Fruit fly (Drosophila melanogaster) whole organism, embryonic: ENCODE results near the gene beta4GalNAcTB.

Experiments
- Atf-2 ChIP-seq: fragments of 200-800 bp; sonication (Bioruptor generic); optimal IDR thresholded peaks from 2 replicates; lab custom pipeline; 2016; ENCODE audit warnings: missing biosample characterization, missing genetic modification characterization
- CG10274 ChIP-seq: fragments of 200-800 bp; sonication (Bioruptor generic); optimal IDR thresholded peaks from 3 replicates; lab custom pipeline; 2017; ENCODE audit warnings: missing biosample characterization, mild to moderate bottlenecking, missing genetic modification characterization
- CG10543 ChIP-seq: fragments of 200-800 bp; sonication (Bioruptor generic); optimal IDR thresholded peaks from 3 replicates; lab custom pipeline; 2017; ENCODE audit warnings: missing biosample characterization, mild to moderate bottlenecking, missing genetic modification characterization, moderate library complexity
- CG10979 ChIP-seq: fragments of 200-800 bp; sonication (Bioruptor generic); optimal IDR thresholded peaks from 2 replicates; lab custom pipeline; 2018; ENCODE audit warnings: missing biosample characterization, mild to moderate bottlenecking, missing genetic modification characterization, moderate library complexity
- CG12155 ChIP-seq: fragments of 200-800 bp; sonication (Bioruptor generic); optimal IDR thresholded peaks from 3 replicates; lab custom pipeline; 2016; ENCODE audit warnings: missing biosample characterization, missing genetic modification characterization
- CG13424 ChIP-seq: fragments of 200-800 bp; sonication (Bioruptor generic); optimal IDR thresholded peaks from 2 replicates; lab custom pipeline; 2019; ENCODE audit warnings: missing biosample characterization, mild to moderate bottlenecking, missing genetic modification characterization, moderate library complexity
- CG15073 ChIP-seq: fragments of 200-800 bp; sonication (Bioruptor generic); optimal IDR thresholded peaks from 2 replicates; lab custom pipeline; 2016; ENCODE audit warnings: missing biosample characterization, missing genetic modification characterization
- CG15514 ChIP-seq: fragments of 200-800 bp; sonication (Bioruptor generic); optimal IDR thresholded peaks from 3 replicates; lab custom pipeline; 2017; ENCODE audit warnings: missing biosample characterization, missing genetic modification characterization, mild to moderate bottlenecking, moderate library complexity, missing genetic modification reagents
- CG16813 ChIP-seq: fragments of 200-800 bp; sonication (Bioruptor generic); IDR thresholded peaks from 3 replicates; pipeline ENCODE4 v1.3.6; 2022; ENCODE audit warnings: missing biosample characterization, missing genetic modification characterization; ENCODE audit not compliant: partially characterized antibody
- CG1792 ChIP-seq: fragments of 200-800 bp; sonication (Bioruptor generic); optimal IDR thresholded peaks from 2 replicates; lab custom pipeline; 2016; ENCODE audit warnings: missing biosample characterization, missing genetic modification characterization
- CG2889 ChIP-seq: fragments of 200-800 bp; sonication (Bioruptor generic); IDR thresholded peaks from 3 replicates; pipeline ENCODE4 v1.3.6; 2022; ENCODE audit warnings: missing biosample characterization, missing genetic modification characterization
- CG32772 ChIP-seq: fragments of 200-800 bp; sonication (Bioruptor generic); IDR thresholded peaks from 2 replicates; pipeline ENCODE4 v1.3.6; 2022; ENCODE audit warnings: missing biosample characterization, missing genetic modification characterization
- CG34376 ChIP-seq: fragments of 200-800 bp; sonication (Bioruptor generic); optimal IDR thresholded peaks from 2 replicates; lab custom pipeline; 2018; ENCODE audit warnings: missing biosample characterization, mild to moderate bottlenecking, missing genetic modification characterization
- CG34422 ChIP-seq: fragments of 200-800 bp; sonication (Bioruptor generic); IDR thresholded peaks from 3 replicates; pipeline ENCODE4 v1.3.6; 2022; ENCODE audit warnings: missing biosample characterization, missing genetic modification characterization
- CG6272 ChIP-seq: fragments of 200-800 bp; sonication (Bioruptor generic); IDR thresholded peaks from 2 replicates; pipeline ENCODE4 v1.3.6; 2022; ENCODE audit warnings: missing biosample characterization, missing genetic modification characterization
- CG6791 ChIP-seq: fragments of 200-800 bp; sonication (Bioruptor generic); IDR thresholded peaks from 3 replicates; pipeline ENCODE4 v1.3.6; 2022; ENCODE audit warnings: missing biosample characterization, missing genetic modification characterization; ENCODE audit not compliant: partially characterized antibody
- CG9609 ChIP-seq: fragments of 200-800 bp; sonication (Bioruptor generic); optimal IDR thresholded peaks from 3 replicates; lab custom pipeline; 2016; ENCODE audit warnings: missing biosample characterization, missing genetic modification characterization
- CG9797 ChIP-seq: fragments of 200-800 bp; sonication (Bioruptor generic); optimal IDR thresholded peaks from 3 replicates; lab custom pipeline; 2018; ENCODE audit warnings: missing biosample characterization, mild to moderate bottlenecking, missing genetic modification characterization
- Dll ChIP-seq: fragments of 200-800 bp; sonication (Bioruptor generic); IDR thresholded peaks from 4 replicates; pipeline ENCODE4 v1.3.6; 2022; ENCODE audit warnings: missing biosample characterization, missing genetic modification characterization; ENCODE audit not compliant: partially characterized antibody
- Dref ChIP-seq: fragments of 200-800 bp; sonication (Bioruptor generic); IDR thresholded peaks from 2 replicates; pipeline ENCODE4 v1.3.6; 2022; ENCODE audit warnings: missing biosample characterization, missing genetic modification characterization
- E2f2 ChIP-seq: fragments of 200-800 bp; sonication (Bioruptor generic); IDR thresholded peaks from 2 replicates; pipeline ENCODE4 v1.3.6; 2022; ENCODE audit warnings: missing biosample characterization, missing genetic modification characterization
- Fer2 ChIP-seq: fragments of 200-800 bp; sonication (Bioruptor generic); optimal IDR thresholded peaks from 2 replicates; lab custom pipeline; 2018; ENCODE audit warnings: missing biosample characterization, mild to moderate bottlenecking, missing genetic modification characterization, moderate library complexity
- GATAe ChIP-seq: fragments of 200-800 bp; sonication (Bioruptor generic); conservative IDR thresholded peaks from 2 replicates; pipeline ENCODE4 v1.3.6; 2022; ENCODE audit warnings: missing biosample characterization, missing genetic modification characterization
- Jarid2 ChIP-seq: fragments of 200-800 bp; sonication (Bioruptor generic); optimal IDR thresholded peaks from 3 replicates; lab custom pipeline; 2017; ENCODE audit warnings: mild to moderate bottlenecking, missing biosample characterization, missing genetic modification reagents, missing genetic modification characterization
- Mad ChIP-seq: fragments of 200-800 bp; sonication (Bioruptor generic); optimal IDR thresholded peaks from 2 replicates; lab custom pipeline; 2016; ENCODE audit warnings: missing biosample characterization, missing genetic modification characterization
- Nf-YA ChIP-seq: fragments of 200-800 bp; sonication (Bioruptor generic); IDR thresholded peaks from 2 replicates; pipeline ENCODE4 v1.3.6; 2022; ENCODE audit warnings: missing biosample characterization, missing genetic modification characterization
- Rx ChIP-seq: fragments of 200-800 bp; sonication (Bioruptor generic); IDR thresholded peaks from 2 replicates; pipeline ENCODE4 v1.3.6; 2022; ENCODE audit warnings: missing biosample characterization, missing genetic modification characterization
- Sry-δ ChIP-seq: fragments of 200-800 bp; sonication (Bioruptor generic); optimal IDR thresholded peaks from 2 replicates; lab custom pipeline; 2016; ENCODE audit warnings: missing biosample characterization, missing genetic modification characterization
- Stat92E ChIP-seq, 3 experiments: fragments of >200 bp in 2 of 3; fragments of 200-800 bp in 1 of 3; sonication (Bioruptor generic) in 1 of 3; optimal IDR thresholded peaks; 2 replicates each; lab custom pipeline; 2017 to 2019; ENCODE audit warnings: missing biosample characterization in 3 of 3, missing genetic modification characterization in 3 of 3, mild to moderate bottlenecking in 1 of 3, moderate library complexity in 1 of 3
- Tbp ChIP-seq: fragments of >200 bp; optimal IDR thresholded peaks from 2 replicates; lab custom pipeline; 2018; ENCODE audit warnings: missing biosample characterization, missing genetic modification characterization
- bsh ChIP-seq, 2 experiments: fragments of 200-800 bp; sonication (Bioruptor generic); optimal IDR thresholded peaks; 2 replicates each; lab custom pipeline; 2017 to 2018; ENCODE audit warnings: mild to moderate bottlenecking in 2 of 2, missing biosample characterization in 2 of 2, missing genetic modification characterization in 2 of 2, moderate library complexity in 1 of 2
- cas ChIP-seq: fragments of 200-800 bp; sonication (Bioruptor generic); IDR thresholded peaks from 2 replicates; pipeline ENCODE4 v1.3.6; 2022; ENCODE audit warnings: missing biosample characterization, missing genetic modification characterization
- crol ChIP-seq: fragments of 200-800 bp; sonication (Bioruptor generic); IDR thresholded peaks from 2 replicates; pipeline ENCODE4 v1.3.6; 2022; ENCODE audit warnings: missing biosample characterization, missing genetic modification characterization
- fd3F ChIP-seq: fragments of 200-800 bp; sonication (Bioruptor generic); optimal IDR thresholded peaks from 2 replicates; lab custom pipeline; 2018; ENCODE audit warnings: missing biosample characterization, mild to moderate bottlenecking, missing genetic modification characterization, moderate library complexity
- grn ChIP-seq: fragments of 200-800 bp; sonication (Bioruptor generic); optimal IDR thresholded peaks from 3 replicates; lab custom pipeline; 2017; ENCODE audit warnings: missing biosample characterization, missing genetic modification characterization
- hb ChIP-seq: fragments of 200-800 bp; sonication (Bioruptor generic); IDR thresholded peaks from 3 replicates; pipeline ENCODE4 v1.3.6; 2022; ENCODE audit warnings: missing biosample characterization, missing genetic modification characterization; ENCODE audit not compliant: partially characterized antibody
- hbn ChIP-seq: fragments of 200-800 bp; sonication (Bioruptor generic); IDR thresholded peaks from 2 replicates; pipeline ENCODE4 v1.3.6; 2022; ENCODE audit warnings: missing biosample characterization, missing genetic modification characterization; ENCODE audit not compliant: partially characterized antibody
- hkb ChIP-seq, 2 experiments: fragments of 200-800 bp in 1 of 2; fragments of >200 bp in 1 of 2; sonication (Bioruptor generic) in 1 of 2; IDR thresholded peaks in 1 of 2; optimal IDR thresholded peaks in 1 of 2; 2 replicates each; pipeline versions ENCODE4 v1.3.6 to Lab custom; 2017 to 2022; ENCODE audit warnings: missing biosample characterization in 1 of 2, missing genetic modification characterization in 1 of 2
- ken ChIP-seq: fragments of 200-800 bp; sonication (Bioruptor generic); IDR thresholded peaks from 3 replicates; pipeline ENCODE4 v1.3.6; 2022; ENCODE audit warnings: missing biosample characterization, missing genetic modification characterization
- phol ChIP-seq: fragments of 200-800 bp; sonication (Bioruptor generic); optimal IDR thresholded peaks from 3 replicates; lab custom pipeline; 2018; ENCODE audit warnings: missing biosample characterization, mild to moderate bottlenecking, missing genetic modification characterization, moderate library complexity
- pum ChIP-seq: fragments of 200-800 bp; sonication (Bioruptor generic); optimal IDR thresholded peaks from 2 replicates; lab custom pipeline; 2016; ENCODE audit warnings: missing biosample characterization, missing genetic modification characterization
- pzg ChIP-seq: fragments of 200-800 bp; sonication (Bioruptor generic); optimal IDR thresholded peaks from 3 replicates; lab custom pipeline; 2018; ENCODE audit warnings: missing biosample characterization, mild to moderate bottlenecking, missing genetic modification characterization, moderate library complexity
- scrt ChIP-seq: fragments of 200-800 bp; sonication (Bioruptor generic); optimal IDR thresholded peaks from 2 replicates; lab custom pipeline; 2018; ENCODE audit warnings: missing biosample characterization, mild to moderate bottlenecking, missing genetic modification characterization, moderate library complexity
- sd ChIP-seq: fragments of 200-800 bp; sonication (Bioruptor generic); optimal IDR thresholded peaks from 3 replicates; lab custom pipeline; 2018; ENCODE audit warnings: missing biosample characterization, mild to moderate bottlenecking, missing genetic modification characterization, moderate library complexity
- sug ChIP-seq: fragments of 200-800 bp; optimal IDR thresholded peaks from 2 replicates; lab custom pipeline; 2019; ENCODE audit warnings: missing biosample characterization, mild to moderate bottlenecking, missing genetic modification characterization, moderate library complexity
- trem ChIP-seq: fragments of 200-800 bp; optimal IDR thresholded peaks from 3 replicates; lab custom pipeline; 2019; ENCODE audit warnings: missing biosample characterization, mild to moderate bottlenecking, missing genetic modification characterization, moderate library complexity
- zen ChIP-seq: fragments of 200-800 bp; sonication (Bioruptor generic); optimal IDR thresholded peaks from 3 replicates; lab custom pipeline; 2018; ENCODE audit warnings: missing biosample characterization, mild to moderate bottlenecking, missing genetic modification characterization, moderate library complexity

beta4GalNAcTB gene

DNA sequence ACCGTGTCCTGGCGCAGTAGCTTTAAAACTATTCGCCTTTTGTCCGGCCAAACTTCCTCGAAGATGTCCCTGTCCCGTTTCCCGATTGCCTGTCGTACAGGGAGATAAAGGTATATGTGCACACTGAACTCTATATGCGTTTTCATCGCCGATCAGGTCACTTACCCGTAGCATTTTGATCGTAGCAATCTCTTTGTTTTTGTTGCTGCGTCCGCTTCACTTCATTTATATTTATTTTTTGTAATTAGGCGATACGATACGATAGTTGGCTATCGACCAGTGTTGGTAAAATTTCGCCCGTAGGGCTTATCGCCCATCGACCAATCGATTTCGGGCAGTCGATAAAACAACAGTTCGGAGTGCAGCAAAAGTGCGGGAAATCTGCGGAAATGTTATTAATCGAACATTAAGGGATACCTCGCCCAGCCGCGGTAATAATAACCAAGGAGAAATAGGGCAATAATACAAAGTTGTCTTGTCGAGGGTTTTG is 29.0 kb upstream of the beta4GalNAcTB start, which contains the start of the genes Cul5 and Bicra (continued):
- TF ChIP-seq Mad (no peak), hbn (peak; percentile 87), CG9797 (GFP tag; lab: Kevin White, UChicago) (peak; percentile 21), CG6272 (GFP tag; lab: Robert Waterston, UW) (peak; percentile 11; the same call in 1 of the 2 replicates), E2f2 (0 out of 2 replicates have a peak, but pooled peaks have one; percentile 57), zen (peak; percentile 22), scrt (no peak), trem (tag; lab: Kevin White, UChicago) (peak; percentile 7), hkb (optimal IDR thresholded peaks at IDR 0.05; lab: Kevin White, UChicago) (peak; percentile 59), hkb (GFP tag; IDR thresholded peaks at IDR 0.05; lab: Robert Waterston, UW) (no peak), Stat92E (GFP tag; optimal IDR thresholded peaks at IDR 0.05; lab: Kevin White, UChicago) (peak in 1 of 3 experiments; percentile 61), Atf-2 (GFP tag; lab: Kevin White, UChicago) (no peak)

DNA sequence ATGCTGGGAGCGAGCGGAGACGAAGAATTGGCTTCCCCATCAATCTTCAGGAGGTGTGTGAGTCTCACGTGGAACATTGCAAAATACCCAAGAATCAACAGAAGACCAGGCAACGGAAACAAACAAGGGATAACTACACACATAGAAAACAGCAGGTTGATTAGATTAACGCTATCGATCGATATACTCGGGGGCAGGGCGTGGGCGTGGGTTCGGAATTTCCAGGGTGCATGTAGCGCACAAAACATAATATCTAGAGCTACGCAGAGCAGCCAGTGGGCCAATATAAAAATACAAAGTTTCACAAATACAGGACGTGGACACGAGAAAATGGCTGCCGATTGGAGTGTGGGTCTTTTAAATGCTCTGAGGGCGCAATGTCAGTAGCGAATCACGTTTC is 25.6 kb upstream of the beta4GalNAcTB start:
- TF ChIP-seq Tbp (no peak), pum (GFP tag; lab: Kevin White, UChicago) (no peak), crol (GFP tag; lab: Robert Waterston, UW) (0 out of 2 replicates have a peak, but pooled peaks have one; percentile 14), sug (tag; lab: Kevin White, UChicago) (peak; percentile 5), cas (GFP tag; lab: Robert Waterston, UW) (no peak), CG34376 (GFP tag; lab: Kevin White, UChicago) (peak; percentile 5), ken (no peak), grn (GFP tag; lab: Kevin White, UChicago) (peak; percentile 21), CG34422 (GFP tag; lab: Robert Waterston, UW) (no peak), Dref (GFP tag; lab: Robert Waterston, UW) (no peak), sd (tag; lab: Kevin White, UChicago) (peak; percentile 66), GATAe (GFP tag; lab: Robert Waterston, UW) (peak; percentile 70)

DNA sequence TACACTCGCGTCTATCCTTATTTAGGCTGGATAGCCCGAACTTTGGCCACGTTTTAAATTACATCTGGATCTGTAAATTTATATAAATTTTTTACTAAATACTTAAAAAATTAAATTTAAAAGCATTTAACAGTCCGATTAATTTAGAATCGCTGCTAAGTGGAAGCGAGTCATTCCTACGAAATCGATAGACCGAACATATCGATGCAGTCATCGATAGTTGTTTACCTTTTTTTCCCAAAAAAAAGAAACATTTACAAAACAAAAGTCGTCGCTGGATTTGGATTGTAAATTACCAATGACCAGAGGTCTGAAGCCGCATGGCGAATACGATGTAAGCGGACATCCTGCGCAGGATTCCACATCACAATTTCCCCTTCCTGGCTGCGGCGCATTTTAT is 21.9 kb upstream of the beta4GalNAcTB start, which contains the start of gene Sirt7:
TSS of gene Sirt7 (plus strand) at position 218 of the 400 bp plus-strand sequence.
- TF ChIP-seq CG15073 (no peak), pzg (GFP tag; lab: Kevin White, UChicago) (peak; percentile 51), CG10543 (GFP tag; lab: Kevin White, UChicago) (no peak), CG10274 (no peak), Rx (GFP tag; lab: Robert Waterston, UW) (no peak), Fer2 (tag; lab: Kevin White, UChicago) (no peak), Sry-δ (peak; percentile 75), CG13424 (tag; lab: Kevin White, UChicago) (no peak), CG2889 (GFP tag; lab: Robert Waterston, UW) (no peak), phol (tag; lab: Kevin White, UChicago) (peak; percentile 13), Nf-YA (no peak), Jarid2 (GFP tag; lab: Kevin White, UChicago) (no peak), fd3F (GFP tag; lab: Kevin White, UChicago) (no peak), CG16813 (peak; percentile 92), CG9609 (GFP tag; lab: Kevin White, UChicago) (no peak), hbn (peak; percentile 96), CG1792 (GFP tag; lab: Kevin White, UChicago) (no peak), Dll (GFP tag; lab: Robert Waterston, UW) (peak; percentile 96), CG6791 (GFP tag; lab: Robert Waterston, UW) (peak; percentile 97), bsh (GFP tag; optimal IDR thresholded peaks at IDR 0.05; lab: Kevin White, UChicago) (peak in 1 of 2 experiments; percentile 79), hb (peak; percentile 86), scrt (no peak), CG32772 (0 out of 2 replicates have a peak, but pooled peaks have one; percentile 21), CG15514 (peak; percentile 21), CG12155 (GFP tag; lab: Kevin White, UChicago) (peak; percentile 5), CG10979 (no peak)
